Worm (Caenorhabditis elegans) whole organism, young adult: ENCODE measurements around the gene fbxa-114.

ENCODE experiments used
- C06A6.2 ChIP-seq: fragments of 200-800 bp; sonication (Bioruptor generic); conservative IDR thresholded peaks from 2 replicates; pipeline ENCODE4 v1.3.6; 2022; ENCODE audit warnings: missing genetic modification characterization, missing compliant biosample characterization
- ama-1 ChIP-seq, 3 experiments: fragments of 150-350 bp in 1 of 3; sonication (generic microtip) in 2 of 3; optimal IDR thresholded peaks; 2 replicates each; lab custom pipeline; 2014 to 2018; ENCODE audit warnings: missing biosample characterization in 2 of 3, missing genetic modification characterization in 2 of 3, missing genetic modification reagents in 2 of 3
- ceh-79 ChIP-seq: sonication (generic microtip); optimal IDR thresholded peaks from 2 replicates; lab custom pipeline; 2017; ENCODE audit warnings: mild to moderate bottlenecking, missing genetic modification characterization, missing compliant biosample characterization
- chd-7 ChIP-seq: sonication (generic microtip); optimal IDR thresholded peaks from 2 replicates; lab custom pipeline; 2016; ENCODE audit warnings: mild to moderate bottlenecking, missing genetic modification characterization, moderate library complexity, missing compliant biosample characterization
- dpff-1 ChIP-seq: sonication (generic microtip); optimal IDR thresholded peaks from 2 replicates; lab custom pipeline; 2017; ENCODE audit warnings: mild to moderate bottlenecking, missing genetic modification characterization, missing compliant biosample characterization
- ets-4 ChIP-seq: fragments of 200-800 bp; sonication (Bioruptor generic); optimal IDR thresholded peaks from 2 replicates; lab custom pipeline; 2018; ENCODE audit warnings: mild to moderate bottlenecking, missing genetic modification characterization, missing compliant biosample characterization
- let-526 ChIP-seq: fragments of 200-800 bp; sonication (Bioruptor generic); IDR thresholded peaks from 2 replicates; pipeline ENCODE4 v1.3.6; 2022; ENCODE audit warnings: missing genetic modification reagents, missing genetic modification characterization, missing compliant biosample characterization
- pbrm-1 ChIP-seq: fragments of 200-800 bp; sonication (Bioruptor generic); IDR thresholded peaks from 2 replicates; pipeline ENCODE4 v1.3.6; 2022; ENCODE audit warnings: missing genetic modification reagents, missing genetic modification characterization, missing compliant biosample characterization
- unc-130 ChIP-seq: sonication (generic microtip); optimal IDR thresholded peaks from 2 replicates; lab custom pipeline; 2016; ENCODE audit warnings: missing genetic modification reagents, missing genetic modification characterization, missing compliant biosample characterization
- unc-62 ChIP-seq: fragments of 150-350 bp; optimal IDR thresholded peaks from 2 replicates; lab custom pipeline; 2014; ENCODE audit warnings: missing biosample characterization, missing genetic modification reagents, missing genetic modification characterization

ce11 chrV:20162290-20163104 lies 38.9 kb upstream of the fbxa-114 start:
- TF ChIP-seq unc-62 (GFP tag; lab: Kevin White, UChicago) (no peak), pbrm-1 (GFP tag; lab: Robert Waterston, UW) (peak; percentile 4; the same call in 1 of the 2 replicates), ama-1 (optimal IDR thresholded peaks at IDR 0.05; lab: Kevin White, UChicago) (peak; percentile 66), ama-1 (GFP tag; optimal IDR thresholded peaks at IDR 0.05; lab: Kevin White, UChicago) (no peak), ets-4 (GFP tag; lab: Kevin White, UChicago) (peak; percentile 7), C06A6.2 (GFP tag; lab: Robert Waterston, UW) (no peak), chd-7 (tag; lab: Kevin White, UChicago) (no peak), ceh-79 (tag; lab: Kevin White, UChicago) (no peak), dpff-1 (tag; lab: Kevin White, UChicago) (no peak), unc-130 (GFP tag; lab: Kevin White, UChicago) (no peak), let-526 (GFP tag; lab: Robert Waterston, UW) (no peak)
